Worm (Caenorhabditis elegans): ENCODE data around the gene egl-19.

- no peak for TF ChIP-seq him-1 (tag; optimal IDR thresholded peaks at IDR 0.05)
- no peak for TF ChIP-seq W03F9.2 (tag; optimal IDR thresholded peaks at IDR 0.05)
- no peak for TF ChIP-seq dao-5 (tag; optimal IDR thresholded peaks at IDR 0.05)
Observed at ce11 chrIV:7424198-7424597, 18.8 kb downstream of the egl-19 start, which contains the start of gene unc-82.

All from whole organism, L4/young adult.